Worm (Caenorhabditis elegans) whole organism, L1 larva: ENCODE results near the gene ttbk-4.
A peak's percentile ranks its signal among the peaks of the same experiment; 100 is the strongest.

Experiments used
- C04F5.9 ChIP-seq: sonication (generic microtip); optimal IDR thresholded peaks from 2 replicates; lab custom pipeline; 2016; ENCODE audit warnings: missing genetic modification characterization, missing compliant biosample characterization
- Y116A8C.19 ChIP-seq: sonication (generic microtip); optimal IDR thresholded peaks from 2 replicates; lab custom pipeline; 2016; ENCODE audit warnings: missing compliant biosample characterization, missing genetic modification characterization, borderline replicate concordance
- aha-1 ChIP-seq: fragments of 150-350 bp; optimal IDR thresholded peaks from 2 replicates; lab custom pipeline; 2014; ENCODE audit warnings: missing biosample characterization, missing genetic modification characterization
- aly-2 ChIP-seq: fragments of 150-350 bp; optimal IDR thresholded peaks from 2 replicates; lab custom pipeline; 2014; ENCODE audit warnings: missing biosample characterization, missing genetic modification characterization
- ceh-8 ChIP-seq: fragments of 200-800 bp; sonication (Bioruptor generic); optimal IDR thresholded peaks from 2 replicates; lab custom pipeline; 2018; ENCODE audit warnings: mild to moderate bottlenecking, missing genetic modification characterization, moderate library complexity, missing compliant biosample characterization
- dsc-1 ChIP-seq: sonication (generic microtip); optimal IDR thresholded peaks from 2 replicates; lab custom pipeline; 2016; ENCODE audit warnings: mild to moderate bottlenecking, missing genetic modification characterization, missing compliant biosample characterization
- efl-1 ChIP-seq, 4 experiments: fragments of 150-350 bp; optimal IDR thresholded peaks in 3 of 4; peaks in 1 of 4; 1 replicate in 1 of 4; 2 replicates in 3 of 4; lab custom pipeline; 2014; ENCODE audit warnings: missing biosample characterization in 2 of 4, missing genetic modification characterization in 2 of 4, missing genetic modification reagents in 2 of 4
- efl-3 ChIP-seq: fragments of 200-800 bp; sonication (Bioruptor generic); optimal IDR thresholded peaks from 2 replicates; lab custom pipeline; 2018; ENCODE audit warnings: mild to moderate bottlenecking, missing genetic modification characterization, missing compliant biosample characterization
- egl-13 ChIP-seq: sonication (generic microtip); optimal IDR thresholded peaks from 2 replicates; lab custom pipeline; 2016; ENCODE audit warnings: missing genotype, missing genetic modification reagents, missing genetic modification characterization, missing compliant biosample characterization
- egl-27 ChIP-seq, 2 experiments: fragments of 150-350 bp in 1 of 2; sonication (generic microtip); optimal IDR thresholded peaks; 3 replicates each; lab custom pipeline; 2017 to 2018; ENCODE audit warnings: missing biosample characterization in 2 of 2, missing genetic modification characterization in 2 of 2, missing genetic modification reagents in 2 of 2
- elt-2 ChIP-seq: sonication (generic microtip); optimal IDR thresholded peaks from 2 replicates; lab custom pipeline; 2016; ENCODE audit warnings: missing genetic modification characterization, mild to moderate bottlenecking, inconsistent platforms, missing compliant biosample characterization, missing genetic modification reagents
- ets-5 ChIP-seq: fragments of 200-800 bp; sonication (Bioruptor generic); IDR thresholded peaks from 2 replicates; pipeline ENCODE4 v1.3.6; 2022; ENCODE audit warnings: missing genetic modification characterization, missing compliant biosample characterization
- fkh-10 ChIP-seq: sonication (generic microtip); optimal IDR thresholded peaks from 2 replicates; lab custom pipeline; 2017; ENCODE audit warnings: missing biosample characterization, missing genetic modification reagents, missing genetic modification characterization
- fkh-4 ChIP-seq: sonication (generic microtip); optimal IDR thresholded peaks from 2 replicates; lab custom pipeline; 2016; ENCODE audit warnings: missing compliant biosample characterization, missing genetic modification characterization, borderline replicate concordance
- fkh-8 ChIP-seq: sonication (generic microtip); optimal IDR thresholded peaks from 2 replicates; lab custom pipeline; 2016; ENCODE audit warnings: mild to moderate bottlenecking, missing genetic modification characterization, missing compliant biosample characterization
- fos-1 ChIP-seq: fragments of 150-350 bp; optimal IDR thresholded peaks from 2 replicates; lab custom pipeline; 2014; ENCODE audit warnings: missing biosample characterization, missing genetic modification characterization
- hlh-17 ChIP-seq: fragments of 200-800 bp; sonication (Bioruptor generic); optimal IDR thresholded peaks from 2 replicates; lab custom pipeline; 2018; ENCODE audit warnings: missing genetic modification characterization, mild to moderate bottlenecking, missing compliant biosample characterization, moderate library complexity, borderline replicate concordance
- lin-14 ChIP-seq: fragments of 200-800 bp; sonication (Bioruptor generic); optimal IDR thresholded peaks from 2 replicates; lab custom pipeline; 2018; ENCODE audit warnings: mild to moderate bottlenecking, missing genetic modification characterization, moderate library complexity, missing compliant biosample characterization
- lin-35 ChIP-seq, 2 experiments: fragments of 150-350 bp; optimal IDR thresholded peaks; 2 replicates each; lab custom pipeline; 2014; ENCODE audit warnings: missing biosample characterization in 2 of 2, missing genetic modification characterization in 2 of 2, missing genetic modification reagents in 2 of 2
- lin-39 ChIP-seq: fragments of 150-350 bp; optimal IDR thresholded peaks from 2 replicates; lab custom pipeline; 2014; ENCODE audit warnings: missing biosample characterization, missing genetic modification reagents, missing genetic modification characterization
- lir-3 ChIP-seq: sonication (generic microtip); optimal IDR thresholded peaks from 2 replicates; lab custom pipeline; 2016; ENCODE audit warnings: mild to moderate bottlenecking, missing genetic modification characterization, moderate library complexity, missing compliant biosample characterization; ENCODE audit not compliant: poor library complexity
- lsy-2 ChIP-seq, 2 experiments: fragments of 150-350 bp; optimal IDR thresholded peaks; 2 replicates each; lab custom pipeline; 2014; ENCODE audit warnings: missing biosample characterization in 2 of 2, missing genetic modification characterization in 2 of 2
- mab-9 ChIP-seq: fragments of 200-800 bp; sonication (Bioruptor generic); IDR thresholded peaks from 2 replicates; pipeline ENCODE4 v1.3.6; 2022; ENCODE audit warnings: missing genetic modification reagents, missing genetic modification characterization, missing compliant biosample characterization
- nhr-11 ChIP-seq: fragments of 150-350 bp; optimal IDR thresholded peaks from 2 replicates; lab custom pipeline; 2014; ENCODE audit warnings: missing biosample characterization, missing genetic modification characterization
- nhr-20 ChIP-seq: sonication (generic microtip); optimal IDR thresholded peaks from 2 replicates; lab custom pipeline; 2016; ENCODE audit warnings: mild to moderate bottlenecking, missing genetic modification characterization, missing compliant biosample characterization
- nhr-237 ChIP-seq: fragments of 150-350 bp; optimal IDR thresholded peaks from 2 replicates; lab custom pipeline; 2014; ENCODE audit warnings: missing biosample characterization, missing genetic modification characterization
- nhr-47 ChIP-seq: sonication (generic microtip); optimal IDR thresholded peaks from 2 replicates; lab custom pipeline; 2016; ENCODE audit warnings: mild to moderate bottlenecking, missing genetic modification characterization, moderate library complexity, missing compliant biosample characterization
- nhr-85 ChIP-seq: sonication (generic microtip); peaks from one replicate; lab custom pipeline; 2016; ENCODE audit warnings: missing genetic modification characterization, inconsistent platforms, missing compliant biosample characterization
- nhr-90 ChIP-seq: sonication (generic microtip); optimal IDR thresholded peaks from 2 replicates; lab custom pipeline; 2016; ENCODE audit warnings: mild to moderate bottlenecking, missing genetic modification characterization, missing compliant biosample characterization; ENCODE audit not compliant: poor library complexity
- pqm-1 ChIP-seq: sonication (generic microtip); optimal IDR thresholded peaks from 3 replicates; lab custom pipeline; 2017; ENCODE audit warnings: missing biosample characterization, missing genetic modification characterization
- snu-23 ChIP-seq: sonication (generic microtip); optimal IDR thresholded peaks from 2 replicates; lab custom pipeline; 2016; ENCODE audit warnings: missing genetic modification characterization, missing compliant biosample characterization
- ztf-11 ChIP-seq, 2 experiments: sonication (generic microtip); optimal IDR thresholded peaks; 2 replicates each; lab custom pipeline; 2016 to 2017; ENCODE audit warnings: missing genetic modification characterization in 2 of 2, missing biosample characterization in 1 of 2, missing compliant biosample characterization in 1 of 2

ttbk-4 gene

ce11 chrIV:10084323-10084959 lies 9.5 kb upstream of the ttbk-4 start, which contains the start of gene W01B6.8:
Gene W01B6.8, minus strand, starts transcription at chrIV:10084373.
- TF ChIP-seq nhr-237 (no peak), C04F5.9 (no peak), nhr-47 (tag; lab: Kevin White, UChicago) (no peak), mab-9 (GFP tag; lab: Robert Waterston, UW) (no peak), efl-1 (optimal IDR thresholded peaks at IDR 0.05; lab: Kevin White, UChicago) (no peak), efl-1 (GFP tag; optimal IDR thresholded peaks at IDR 0.05 in 1 of 2; lab: Kevin White, UChicago) (peak in 1 of 2 experiments; percentile 81), nhr-90 (no peak), ceh-8 (GFP tag; lab: Kevin White, UChicago) (peak; percentile 83)

DNA sequence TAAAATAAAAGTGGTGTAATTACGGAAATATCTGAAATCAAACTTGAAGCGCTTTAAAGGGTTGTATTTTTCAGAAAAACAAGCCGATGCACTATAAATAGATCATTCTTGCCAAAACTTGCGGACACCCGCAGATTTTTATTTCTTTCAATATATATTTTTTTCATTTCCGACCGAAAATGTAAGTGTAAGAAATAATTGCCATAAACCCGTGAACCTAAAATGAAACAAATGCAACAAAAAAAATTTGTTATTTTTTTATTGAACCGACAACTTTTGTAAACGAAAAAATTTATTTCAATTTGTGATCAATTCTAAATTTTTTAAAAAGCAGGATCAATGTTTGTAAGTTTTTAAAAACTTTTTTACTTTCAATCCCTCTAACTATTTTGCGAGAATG lies 5.9 kb upstream of the ttbk-4 start, which contains the start of gene W01B6.6:
Gene W01B6.6, plus strand, starts transcription at position 301 of the 400 bp plus-strand sequence.
- no peak for TF ChIP-seq hlh-17 (GFP tag; lab: Kevin White, UChicago)

ce11 chrIV:10078003-10078402 lies 3.1 kb upstream of the ttbk-4 start:
- TF ChIP-seq lir-3 (tag; lab: Kevin White, UChicago) (no peak), Y116A8C.19 (tag; lab: Kevin White, UChicago) (no peak), lin-14 (GFP tag; lab: Kevin White, UChicago) (no peak), lin-35 (GFP tag; optimal IDR thresholded peaks at IDR 0.05; lab: Kevin White, UChicago) (no peak), ztf-11 (tag; optimal IDR thresholded peaks at IDR 0.05; lab: Kevin White, UChicago) (no peak), fkh-8 (tag; lab: Kevin White, UChicago) (no peak), egl-27 (tag; optimal IDR thresholded peaks at IDR 0.05; lab: Kevin White, UChicago) (no peak), aha-1 (no peak), efl-1 (optimal IDR thresholded peaks at IDR 0.05; lab: Kevin White, UChicago) (no peak), efl-1 (GFP tag; optimal IDR thresholded peaks at IDR 0.05 in 1 of 2; lab: Kevin White, UChicago) (no peak), elt-2 (tag; lab: Kevin White, UChicago) (no peak), lsy-2 (tag; optimal IDR thresholded peaks at IDR 0.05; lab: Kevin White, UChicago) (no peak), fkh-4 (tag; lab: Kevin White, UChicago) (no peak), dsc-1 (tag; lab: Kevin White, UChicago) (no peak), fkh-10 (GFP tag; lab: Kevin White, UChicago) (no peak), fos-1 (no peak), pqm-1 (tag; lab: Kevin White, UChicago) (no peak), nhr-20 (no peak), C04F5.9 (no peak)

ce11 chrIV:10075899-10076298 lies 965 bp upstream of the ttbk-4 start, which contains the start of gene W01B6.5:
Gene W01B6.5, plus strand, starts transcription at chrIV:10076199.
- no peak for TF ChIP-seq nhr-237
- no peak for TF ChIP-seq efl-1 (optimal IDR thresholded peaks at IDR 0.05; lab: Kevin White, UChicago)
- TF ChIP-seq efl-1 (GFP tag; optimal IDR thresholded peaks at IDR 0.05 in 1 of 2; lab: Kevin White, UChicago): peak in 1 of 2 experiments; percentile 40

- TF ChIP-seq egl-13: no peak
- no peak for TF ChIP-seq aly-2 (tag; lab: Kevin White, UChicago)
- no peak for TF ChIP-seq ets-5
- no peak for TF ChIP-seq pqm-1 (tag; lab: Kevin White, UChicago)
- TF ChIP-seq nhr-85 (tag; lab: Kevin White, UChicago): no peak
- TF ChIP-seq snu-23: no peak
- TF ChIP-seq efl-1 (optimal IDR thresholded peaks at IDR 0.05; lab: Kevin White, UChicago): no peak
- TF ChIP-seq efl-1 (GFP tag; optimal IDR thresholded peaks at IDR 0.05 in 1 of 2; lab: Kevin White, UChicago): no peak
- TF ChIP-seq efl-3: no peak
- no peak for TF ChIP-seq nhr-11 (tag; lab: Kevin White, UChicago)
- TF ChIP-seq lin-39 (tag; lab: Kevin White, UChicago): no peak
- no peak for TF ChIP-seq fos-1
- no peak for TF ChIP-seq nhr-90
Observed at ce11 chrIV:10072527-10072926, 2.4 kb downstream of the ttbk-4 start, which contains the start of gene W01B6.3. Gene W01B6.3, minus strand, starts transcription at chrIV:10072627.
